Fruit fly (Drosophila melanogaster) whole organism, embryonic: ENCODE measurements around the gene apolpp.

Experiments
- Atf6 ChIP-seq: fragments of 200-800 bp; sonication (Bioruptor generic); IDR thresholded peaks from 2 replicates; pipeline ENCODE4 v1.3.6; 2022; ENCODE audit warnings: missing biosample characterization, missing genetic modification characterization
- C15 ChIP-seq: fragments of 200-800 bp; sonication (Bioruptor generic); IDR thresholded peaks from 3 replicates; pipeline ENCODE4 v1.3.6; 2022; ENCODE audit warnings: missing biosample characterization, missing genetic modification characterization
- CG11085 ChIP-seq: fragments of 200-800 bp; sonication (Bioruptor generic); IDR thresholded peaks from 2 replicates; pipeline ENCODE4 v1.3.6; 2022; ENCODE audit warnings: missing biosample characterization, missing genetic modification characterization
- CG12155 ChIP-seq: fragments of 200-800 bp; sonication (Bioruptor generic); optimal IDR thresholded peaks from 3 replicates; lab custom pipeline; 2016; ENCODE audit warnings: missing biosample characterization, missing genetic modification characterization
- CG13296 ChIP-seq: fragments of 200-800 bp; sonication (Bioruptor generic); optimal IDR thresholded peaks from 3 replicates; lab custom pipeline; 2018; ENCODE audit warnings: missing biosample characterization, mild to moderate bottlenecking, missing genetic modification characterization
- CG14667 ChIP-seq: fragments of 200-800 bp; sonication (Bioruptor generic); IDR thresholded peaks from 2 replicates; pipeline ENCODE4 v1.3.6; 2022; ENCODE audit warnings: missing biosample characterization, missing genetic modification characterization
- CG1529 ChIP-seq: fragments of 200-800 bp; sonication (Bioruptor generic); optimal IDR thresholded peaks from 3 replicates; lab custom pipeline; 2018; ENCODE audit warnings: missing biosample characterization, missing genetic modification characterization
- CG15514 ChIP-seq: fragments of 200-800 bp; sonication (Bioruptor generic); optimal IDR thresholded peaks from 3 replicates; lab custom pipeline; 2017; ENCODE audit warnings: missing biosample characterization, missing genetic modification characterization, mild to moderate bottlenecking, moderate library complexity, missing genetic modification reagents
- CG16815 ChIP-seq: fragments of 200-800 bp; sonication (Bioruptor generic); optimal IDR thresholded peaks from 3 replicates; lab custom pipeline; 2017; ENCODE audit warnings: missing biosample characterization, mild to moderate bottlenecking, missing genetic modification characterization
- CG3995 ChIP-seq: fragments of 200-800 bp; sonication (Bioruptor generic); optimal IDR thresholded peaks from 3 replicates; lab custom pipeline; 2016; ENCODE audit warnings: missing biosample characterization, missing genetic modification characterization
- CG6683 ChIP-seq: fragments of 200-800 bp; sonication (Bioruptor generic); optimal IDR thresholded peaks from 2 replicates; lab custom pipeline; 2017; ENCODE audit warnings: missing biosample characterization, mild to moderate bottlenecking, missing genetic modification characterization, missing genetic modification reagents
- CG6813 ChIP-seq: fragments of 200-800 bp; sonication (Bioruptor generic); optimal IDR thresholded peaks from 2 replicates; lab custom pipeline; 2017; ENCODE audit warnings: missing biosample characterization, missing genetic modification characterization, mild to moderate bottlenecking, moderate library complexity, missing genetic modification reagents
- CG8359 ChIP-seq: fragments of 200-800 bp; sonication (Bioruptor generic); optimal IDR thresholded peaks from 2 replicates; lab custom pipeline; 2017; ENCODE audit warnings: missing biosample characterization, mild to moderate bottlenecking, missing genetic modification characterization, borderline replicate concordance
- Dek ChIP-seq: fragments of 200-800 bp; sonication (Bioruptor generic); optimal IDR thresholded peaks from 3 replicates; lab custom pipeline; 2019; ENCODE audit warnings: missing biosample characterization, mild to moderate bottlenecking, missing genetic modification characterization, moderate library complexity
- Dip2 ChIP-seq: fragments of 200-800 bp; sonication (Bioruptor generic); IDR thresholded peaks from 2 replicates; pipeline ENCODE4 v1.3.6; 2022; ENCODE audit warnings: missing biosample characterization, missing genetic modification characterization
- Ets65A ChIP-seq: fragments of 200-800 bp; sonication (Bioruptor generic); peaks from one replicate; lab custom pipeline; 2016; ENCODE audit warnings: missing biosample characterization, missing genetic modification characterization
- GATAe ChIP-seq: fragments of 200-800 bp; sonication (Bioruptor generic); conservative IDR thresholded peaks from 2 replicates; pipeline ENCODE4 v1.3.6; 2022; ENCODE audit warnings: missing biosample characterization, missing genetic modification characterization
- Gsc ChIP-seq: fragments of 200-800 bp; sonication (Bioruptor generic); IDR thresholded peaks from 2 replicates; pipeline ENCODE4 v1.3.6; 2022; ENCODE audit warnings: missing biosample characterization, missing genetic modification characterization
- Hsf ChIP-seq: fragments of 200-800 bp; sonication (Bioruptor generic); optimal IDR thresholded peaks from 3 replicates; lab custom pipeline; 2016; ENCODE audit warnings: missing biosample characterization, missing genetic modification characterization
- Max ChIP-seq: fragments of 200-800 bp; sonication (Bioruptor generic); optimal IDR thresholded peaks from 2 replicates; lab custom pipeline; 2016; ENCODE audit warnings: missing biosample characterization, mild to moderate bottlenecking, missing genetic modification characterization
- Meics ChIP-seq: fragments of 200-800 bp; sonication (Bioruptor generic); optimal IDR thresholded peaks from 2 replicates; lab custom pipeline; 2017; ENCODE audit warnings: missing biosample characterization, mild to moderate bottlenecking, missing genetic modification characterization
- NC2α ChIP-seq: fragments of 200-800 bp; sonication (Bioruptor generic); optimal IDR thresholded peaks from 2 replicates; lab custom pipeline; 2016; ENCODE audit warnings: missing biosample characterization, missing genetic modification characterization
- NK7.1 ChIP-seq: fragments of 200-800 bp; sonication (Bioruptor generic); optimal IDR thresholded peaks from 3 replicates; lab custom pipeline; 2016; ENCODE audit warnings: missing biosample characterization, missing genetic modification characterization
- Poxn ChIP-seq: fragments of 200-800 bp; sonication (Bioruptor generic); IDR thresholded peaks from 2 replicates; pipeline ENCODE4 v1.3.6; 2022; ENCODE audit warnings: missing biosample characterization, missing genetic modification characterization
- Six4 ChIP-seq: fragments of 200-800 bp; sonication (Bioruptor generic); optimal IDR thresholded peaks from 2 replicates; lab custom pipeline; 2016; ENCODE audit warnings: missing biosample characterization, missing genetic modification characterization
- ash1 ChIP-seq: fragments of 200-800 bp; sonication (Bioruptor generic); optimal IDR thresholded peaks from 2 replicates; lab custom pipeline; 2018; ENCODE audit warnings: missing biosample characterization, mild to moderate bottlenecking, missing genetic modification characterization
- bbx ChIP-seq: fragments of 200-800 bp; sonication (Bioruptor generic); IDR thresholded peaks from 2 replicates; pipeline ENCODE4 v1.3.6; 2022; ENCODE audit warnings: missing biosample characterization, missing genetic modification characterization; ENCODE audit not compliant: partially characterized antibody
- danr ChIP-seq: fragments of 200-800 bp; sonication (Bioruptor generic); IDR thresholded peaks from 2 replicates; pipeline ENCODE4 v1.3.6; 2022; ENCODE audit warnings: missing biosample characterization, missing genetic modification characterization
- dmrt99B ChIP-seq: fragments of 200-800 bp; sonication (Bioruptor generic); optimal IDR thresholded peaks from 2 replicates; lab custom pipeline; 2018; ENCODE audit warnings: missing biosample characterization, mild to moderate bottlenecking, missing genetic modification characterization, moderate library complexity
- ems ChIP-seq: fragments of 200-800 bp; sonication (Bioruptor generic); optimal IDR thresholded peaks from 3 replicates; lab custom pipeline; 2016; ENCODE audit warnings: missing biosample characterization, missing genetic modification characterization
- en ChIP-seq: fragments of 200-800 bp; sonication (Bioruptor generic); optimal IDR thresholded peaks from 2 replicates; lab custom pipeline; 2016; ENCODE audit warnings: missing biosample characterization, missing genetic modification characterization
- exex ChIP-seq: fragments of 200-800 bp; sonication (Bioruptor generic); optimal IDR thresholded peaks from 4 replicates; lab custom pipeline; 2018; ENCODE audit warnings: missing biosample characterization, mild to moderate bottlenecking, missing genetic modification characterization, moderate library complexity
- ftz-f1 ChIP-seq: fragments of 200-800 bp; sonication (Bioruptor generic); optimal IDR thresholded peaks from 2 replicates; lab custom pipeline; 2016; ENCODE audit warnings: missing biosample characterization, missing genetic modification characterization
- gsb ChIP-seq: fragments of 200-800 bp; sonication (Bioruptor generic); IDR thresholded peaks from 2 replicates; pipeline ENCODE4 v1.3.6; 2022; ENCODE audit warnings: missing biosample characterization, missing genetic modification characterization
- hkb ChIP-seq, 2 experiments: fragments of 200-800 bp in 1 of 2; fragments of >200 bp in 1 of 2; sonication (Bioruptor generic) in 1 of 2; IDR thresholded peaks in 1 of 2; optimal IDR thresholded peaks in 1 of 2; 2 replicates each; pipeline versions ENCODE4 v1.3.6 to Lab custom; 2017 to 2022; ENCODE audit warnings: missing biosample characterization in 1 of 2, missing genetic modification characterization in 1 of 2
- ind ChIP-seq: fragments of 200-800 bp; sonication (Bioruptor generic); optimal IDR thresholded peaks from 3 replicates; lab custom pipeline; 2016; ENCODE audit warnings: missing biosample characterization, missing genetic modification characterization
- phol ChIP-seq: fragments of 200-800 bp; sonication (Bioruptor generic); optimal IDR thresholded peaks from 3 replicates; lab custom pipeline; 2018; ENCODE audit warnings: missing biosample characterization, mild to moderate bottlenecking, missing genetic modification characterization, moderate library complexity
- pzg ChIP-seq: fragments of 200-800 bp; sonication (Bioruptor generic); optimal IDR thresholded peaks from 3 replicates; lab custom pipeline; 2018; ENCODE audit warnings: missing biosample characterization, mild to moderate bottlenecking, missing genetic modification characterization, moderate library complexity
- repo ChIP-seq: fragments of 200-800 bp; sonication (Bioruptor generic); optimal IDR thresholded peaks from 2 replicates; lab custom pipeline; 2016; ENCODE audit warnings: missing biosample characterization, missing genetic modification characterization
- row ChIP-seq: fragments of 200-800 bp; sonication (Bioruptor generic); IDR thresholded peaks from 3 replicates; pipeline ENCODE4 v1.3.6; 2022; ENCODE audit warnings: missing biosample characterization, missing genetic modification characterization
- scrt ChIP-seq: fragments of 200-800 bp; sonication (Bioruptor generic); optimal IDR thresholded peaks from 2 replicates; lab custom pipeline; 2018; ENCODE audit warnings: missing biosample characterization, mild to moderate bottlenecking, missing genetic modification characterization, moderate library complexity
- sens ChIP-seq: fragments of 200-800 bp; sonication (Bioruptor generic); peaks from one replicate; lab custom pipeline; 2016; ENCODE audit warnings: missing biosample characterization, missing genetic modification characterization
- slou ChIP-seq: fragments of 200-800 bp; sonication (Bioruptor generic); optimal IDR thresholded peaks from 3 replicates; lab custom pipeline; 2016; ENCODE audit warnings: missing biosample characterization, missing genetic modification characterization
- sr ChIP-seq: fragments of 200-800 bp; sonication (Bioruptor generic); IDR thresholded peaks from 3 replicates; pipeline ENCODE4 v1.3.6; 2022; ENCODE audit warnings: missing biosample characterization, missing genetic modification characterization
- tna ChIP-seq: fragments of 200-800 bp; sonication (Bioruptor generic); IDR thresholded peaks from 2 replicates; pipeline ENCODE4 v1.3.6; 2022; ENCODE audit warnings: missing biosample characterization, missing genetic modification characterization; ENCODE audit not compliant: partially characterized antibody
- tx ChIP-seq: fragments of 200-800 bp; sonication (Bioruptor generic); optimal IDR thresholded peaks from 2 replicates; lab custom pipeline; 2016; ENCODE audit warnings: missing biosample characterization, missing genetic modification characterization
- unpg ChIP-seq: fragments of 200-800 bp; sonication (Bioruptor generic); optimal IDR thresholded peaks from 3 replicates; lab custom pipeline; 2018; ENCODE audit warnings: missing biosample characterization, mild to moderate bottlenecking, missing genetic modification characterization, moderate library complexity
- vfl ChIP-seq: fragments of 200-800 bp; sonication (Bioruptor generic); optimal IDR thresholded peaks from 2 replicates; lab custom pipeline; 2016; ENCODE audit warnings: missing biosample characterization, missing genetic modification characterization
- wdn ChIP-seq: fragments of 200-800 bp; sonication (Bioruptor generic); IDR thresholded peaks from 2 replicates; pipeline ENCODE4 v1.3.6; 2022; ENCODE audit warnings: missing biosample characterization, missing genetic modification characterization
- wor ChIP-seq: fragments of 200-800 bp; sonication (Bioruptor generic); IDR thresholded peaks from 2 replicates; pipeline ENCODE4 v1.3.6; 2022; ENCODE audit warnings: missing biosample characterization, missing genetic modification characterization
- zen ChIP-seq: fragments of 200-800 bp; sonication (Bioruptor generic); optimal IDR thresholded peaks from 3 replicates; lab custom pipeline; 2018; ENCODE audit warnings: missing biosample characterization, mild to moderate bottlenecking, missing genetic modification characterization, moderate library complexity

The apolpp gene

DNA sequence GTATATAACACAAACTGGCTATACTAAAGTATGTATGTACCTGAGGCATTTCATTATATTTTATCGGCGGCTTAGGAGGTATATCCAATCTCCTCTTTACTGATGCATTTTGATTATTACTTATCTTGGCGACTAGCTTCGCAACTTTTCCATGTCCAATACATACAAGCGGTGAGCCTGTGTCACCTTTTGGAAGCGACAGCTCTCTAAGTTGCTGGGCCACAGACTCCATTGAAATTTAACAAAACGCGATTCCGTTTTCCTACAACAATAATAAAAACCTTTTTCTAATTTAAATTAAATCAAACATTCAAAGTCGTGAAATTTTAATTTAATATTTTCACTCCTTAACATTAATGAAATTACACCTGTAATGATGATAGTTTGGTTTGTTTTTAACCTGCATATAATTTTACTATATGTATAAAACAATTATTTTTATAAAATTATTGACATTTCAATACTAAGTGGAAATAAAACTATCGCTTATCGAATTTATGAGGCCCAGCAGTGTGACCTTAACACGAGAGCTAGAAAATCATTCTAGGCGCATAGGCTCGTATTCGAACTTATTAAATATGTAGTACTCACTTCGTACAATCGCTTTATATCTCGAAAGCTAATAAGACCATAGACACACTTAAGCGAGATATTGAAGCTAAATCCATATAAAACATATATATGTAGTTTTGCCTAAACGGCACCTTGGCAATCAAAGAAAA lies at the start of gene apolpp (continued):
- no peak for TF ChIP-seq Meics
- peak; percentile 55 for TF ChIP-seq phol (tag; lab: Kevin White, UChicago)
- TF ChIP-seq CG11085 (GFP tag; lab: Robert Waterston, UW): no peak
- TF ChIP-seq ems: no peak
- no peak for TF ChIP-seq Atf6 (GFP tag; lab: Robert Waterston, UW)
- TF ChIP-seq slou (GFP tag; lab: Kevin White, UChicago): no peak
- no peak for TF ChIP-seq GATAe (GFP tag; lab: Robert Waterston, UW)
- no peak for TF ChIP-seq NK7.1 (GFP tag; lab: Kevin White, UChicago)
- TF ChIP-seq vfl (GFP tag; lab: Kevin White, UChicago): no peak
- no peak for TF ChIP-seq scrt (GFP tag; lab: Kevin White, UChicago)
- TF ChIP-seq wdn (GFP tag; lab: Robert Waterston, UW): no peak
- TF ChIP-seq CG6683 (GFP tag; lab: Kevin White, UChicago): no peak
- TF ChIP-seq sr (GFP tag; lab: Robert Waterston, UW): no peak
- no peak for TF ChIP-seq tx
- TF ChIP-seq Dip2 (GFP tag; lab: Robert Waterston, UW): no peak
- no peak for TF ChIP-seq CG1529 (GFP tag; lab: Kevin White, UChicago)
- TF ChIP-seq bbx (GFP tag; lab: Robert Waterston, UW): no peak
- TF ChIP-seq CG14667: no peak
- TF ChIP-seq CG13296 (GFP tag; lab: Kevin White, UChicago): no peak
- TF ChIP-seq gsb (GFP tag; lab: Robert Waterston, UW): no peak
- no peak for TF ChIP-seq Poxn (GFP tag; lab: Robert Waterston, UW)
- TF ChIP-seq row: peak; percentile 87
- TF ChIP-seq Six4 (GFP tag; lab: Kevin White, UChicago): no peak
- peak; percentile 45 for TF ChIP-seq zen (tag; lab: Kevin White, UChicago)
- no peak for TF ChIP-seq Gsc (GFP tag; lab: Robert Waterston, UW)
- TF ChIP-seq ash1 (GFP tag; lab: Kevin White, UChicago): no peak
- TF ChIP-seq wor (GFP tag; lab: Robert Waterston, UW): no peak
- no peak for TF ChIP-seq ftz-f1 (GFP tag; lab: Kevin White, UChicago)
- TF ChIP-seq sens (GFP tag; lab: Kevin White, UChicago): no peak
- TF ChIP-seq repo (GFP tag; lab: Kevin White, UChicago): no peak
- TF ChIP-seq tna (GFP tag; lab: Robert Waterston, UW): no peak
- no peak for TF ChIP-seq en (GFP tag; lab: Kevin White, UChicago)
- TF ChIP-seq CG12155 (GFP tag; lab: Kevin White, UChicago): no peak
- no peak for TF ChIP-seq CG8359
- peak; percentile 83 for TF ChIP-seq pzg (GFP tag; lab: Kevin White, UChicago)
- no peak for TF ChIP-seq Dek (tag; lab: Kevin White, UChicago)
- no peak for TF ChIP-seq exex (tag; lab: Kevin White, UChicago)
- no peak for TF ChIP-seq hkb (optimal IDR thresholded peaks at IDR 0.05; lab: Kevin White, UChicago)
- no peak for TF ChIP-seq hkb (GFP tag; IDR thresholded peaks at IDR 0.05; lab: Robert Waterston, UW)
- TF ChIP-seq dmrt99B (tag; lab: Kevin White, UChicago): no peak
- TF ChIP-seq Max (GFP tag; lab: Kevin White, UChicago): no peak
- no peak for TF ChIP-seq NC2α (GFP tag; lab: Kevin White, UChicago)
- TF ChIP-seq danr (GFP tag; lab: Robert Waterston, UW): no peak
- peak; percentile 33 for TF ChIP-seq CG3995
- TF ChIP-seq C15 (GFP tag; lab: Robert Waterston, UW): no peak
- no peak for TF ChIP-seq CG6813 (GFP tag; lab: Kevin White, UChicago)
- peak; percentile 89 for TF ChIP-seq Ets65A (GFP tag; lab: Kevin White, UChicago)
- no peak for TF ChIP-seq unpg (GFP tag; lab: Kevin White, UChicago)
- TF ChIP-seq CG15514: peak; percentile 46
- TF ChIP-seq CG16815 (GFP tag; lab: Kevin White, UChicago): no peak
- TF ChIP-seq Hsf: peak; percentile 25
- no peak for TF ChIP-seq ind
